Fruit fly (Drosophila melanogaster) whole organism, embryonic: Measurements from ENCODE around the gene CG7551.

Experiments
- CG10979 ChIP-seq: fragments of 200-800 bp; sonication (Bioruptor generic); optimal IDR thresholded peaks from 2 replicates; lab custom pipeline; 2018; ENCODE audit warnings: missing biosample characterization, mild to moderate bottlenecking, missing genetic modification characterization, moderate library complexity
- Med ChIP-seq: fragments of 200-800 bp; sonication (Bioruptor generic); peaks from one replicate; lab custom pipeline; 2016; ENCODE audit warnings: missing biosample characterization, missing genetic modification characterization, mild to moderate bottlenecking, inconsistent platforms, moderate library complexity
- chinmo ChIP-seq: fragments of 200-800 bp; sonication (Bioruptor generic); IDR thresholded peaks from 4 replicates; pipeline ENCODE4 v1.3.6; 2022; ENCODE audit warnings: missing biosample characterization, missing genetic modification characterization; ENCODE audit not compliant: partially characterized antibody
- gsb-n ChIP-seq: fragments of 200-800 bp; sonication (Bioruptor generic); optimal IDR thresholded peaks from 3 replicates; lab custom pipeline; 2018; ENCODE audit warnings: missing biosample characterization, mild to moderate bottlenecking, missing genetic modification characterization

- no peak for TF ChIP-seq gsb-n
- no peak for TF ChIP-seq CG10979 (tag; lab: Kevin White, UChicago)
- TF ChIP-seq Med (GFP tag; lab: Kevin White, UChicago) = no peak
- TF ChIP-seq chinmo = no peak
These were observed 32.2 kb downstream of the CG7551 start for dm6 chr3L:11490539-11490938.
